Worm (Caenorhabditis elegans): ENCODE data around the gene F46H5.11.

- no peak for TF ChIP-seq snpc-4 (GFP tag; optimal IDR thresholded peaks at IDR 0.05)
- TF ChIP-seq snpc-4 (tag; optimal IDR thresholded peaks at IDR 0.05), result no peak
- TF ChIP-seq efl-1 (GFP tag; optimal IDR thresholded peaks at IDR 0.05), result no peak
- TF ChIP-seq tbp1 (GFP tag; optimal IDR thresholded peaks at IDR 0.05), result no peak
- no peak for TF ChIP-seq nhr-120 (GFP tag; IDR thresholded peaks at IDR 0.05)
- TF ChIP-seq ceh-58 (GFP tag; IDR thresholded peaks at IDR 0.05), result no peak
- no peak for TF ChIP-seq Y53G8AR.9 (GFP tag; conservative IDR thresholded peaks at IDR 0.05)
- TF ChIP-seq Y95B8A.8 (GFP tag; IDR thresholded peaks at IDR 0.05), result no peak
- no peak for TF ChIP-seq sptf-2 (GFP tag; optimal IDR thresholded peaks at IDR 0.05)
- TF ChIP-seq ztf-6 (GFP tag; IDR thresholded peaks at IDR 0.05), result no peak
- no peak for TF ChIP-seq pha-4 (tag; optimal IDR thresholded peaks at IDR 0.05)
- TF ChIP-seq ceh-91 (GFP tag; IDR thresholded peaks at IDR 0.05), result no peak
- no peak for TF ChIP-seq F55B11.4 (tag; optimal IDR thresholded peaks at IDR 0.05; ENCODE audit: borderline replicate concordance, insufficient read depth)
- TF ChIP-seq K12H6.12 (tag; optimal IDR thresholded peaks at IDR 0.05), result no peak
- TF ChIP-seq B0019.2 (GFP tag; conservative IDR thresholded peaks at IDR 0.05), result no peak
Observed at ce11 chrX:7225028-7225427, 46.8 kb downstream of the F46H5.11 start.
